Worm (Caenorhabditis elegans): ENCODE data around the gene srw-73.
A peak's percentile ranks its signal among the peaks of the same experiment; 100 is the strongest.

DNA sequence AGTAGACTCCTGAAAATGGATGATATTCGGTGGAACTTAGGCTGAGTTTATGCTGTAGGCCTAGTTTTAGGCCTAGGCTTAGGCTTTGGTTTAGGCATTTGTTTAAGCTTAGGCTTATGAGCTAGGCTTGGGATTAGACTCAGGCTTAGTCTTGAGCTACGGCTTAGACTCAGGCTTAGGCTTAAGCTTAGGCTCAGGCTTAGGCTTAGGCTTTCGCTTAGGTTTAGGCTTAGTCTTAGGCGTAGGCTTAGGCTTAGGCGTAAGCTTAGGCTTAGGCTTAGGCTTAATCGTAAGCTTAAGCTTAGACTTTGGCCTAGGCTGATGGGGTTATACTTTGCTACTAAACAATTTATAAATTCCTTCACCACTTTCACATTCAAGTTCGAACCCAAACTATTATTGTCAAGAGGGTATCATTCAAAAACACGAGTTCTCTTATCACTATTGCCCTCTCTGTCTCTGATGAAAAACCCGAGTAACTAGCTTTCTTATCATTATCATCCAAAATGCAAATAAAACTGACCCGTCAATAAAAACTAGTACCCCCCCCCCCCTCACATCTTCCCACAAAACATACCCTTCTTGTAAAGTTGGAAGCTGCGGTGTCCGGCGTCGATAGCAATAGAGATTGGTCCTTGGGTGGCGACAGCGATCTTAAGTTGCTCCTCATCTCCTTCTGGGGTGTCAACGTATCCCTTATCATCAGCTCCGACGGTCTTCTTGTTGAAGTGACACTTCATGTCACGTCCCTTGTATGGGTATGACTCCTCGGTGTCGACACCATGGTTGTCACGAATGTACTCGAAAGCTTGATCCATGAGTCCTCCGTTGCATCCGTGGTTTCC lies 4.8 kb upstream of the srw-73 start:
- TF ChIP-seq med-1 (GFP tag; optimal IDR thresholded peaks at IDR 0.05; ENCODE audit: insufficient read depth) (no peak), ztf-29 (GFP tag; IDR thresholded peaks at IDR 0.05) (peak; percentile 80; the same call in 1 of the 2 replicates), ref-1 (GFP tag; conservative IDR thresholded peaks at IDR 0.05) (no peak), T22C8.4 (GFP tag; IDR thresholded peaks at IDR 0.05) (no peak), klf-2 (GFP tag; conservative IDR thresholded peaks at IDR 0.05) (no peak), flt-1 (GFP tag; IDR thresholded peaks at IDR 0.05) (no peak), cog-1 (tag; optimal IDR thresholded peaks at IDR 0.05) (no peak), ztf-23 (GFP tag; IDR thresholded peaks at IDR 0.05) (no peak), tab-1 (GFP tag; IDR thresholded peaks at IDR 0.05) (no peak)

All from whole organism, midembryonic.